Fruit fly (Drosophila melanogaster) whole organism, embryonic: ENCODE data around the gene CG17190.

Experiments used
- ATbp ChIP-seq: fragments of 200-800 bp; sonication (Bioruptor generic); optimal IDR thresholded peaks from 2 replicates; lab custom pipeline; 2017; ENCODE audit warnings: missing biosample characterization, mild to moderate bottlenecking, missing genetic modification characterization, missing genetic modification reagents
- B-H1 ChIP-seq: fragments of 200-800 bp; sonication (Bioruptor generic); IDR thresholded peaks from 3 replicates; pipeline ENCODE4 v1.3.6; 2022; ENCODE audit warnings: missing biosample characterization, missing genetic modification characterization
- CG10209 ChIP-seq: fragments of 200-800 bp; sonication (Bioruptor generic); optimal IDR thresholded peaks from 3 replicates; lab custom pipeline; 2017; ENCODE audit warnings: missing biosample characterization, mild to moderate bottlenecking, missing genetic modification characterization, missing genetic modification reagents
- CG11560 ChIP-seq: fragments of 200-800 bp; sonication (Bioruptor generic); IDR thresholded peaks from 3 replicates; pipeline ENCODE4 v1.3.6; 2022; ENCODE audit warnings: missing biosample characterization, missing genetic modification characterization
- CG11695 ChIP-seq: fragments of 200-800 bp; sonication (Bioruptor generic); IDR thresholded peaks from 3 replicates; pipeline ENCODE4 v1.3.6; 2022; ENCODE audit warnings: missing biosample characterization, missing genetic modification characterization
- CG11696 ChIP-seq: fragments of 200-800 bp; sonication (Bioruptor generic); IDR thresholded peaks from 2 replicates; pipeline ENCODE4 v1.3.6; 2022; ENCODE audit warnings: missing biosample characterization, missing genetic modification characterization
- CG12236 ChIP-seq: fragments of 200-800 bp; sonication (Bioruptor generic); optimal IDR thresholded peaks from 2 replicates; lab custom pipeline; 2016; ENCODE audit warnings: missing biosample characterization, missing genetic modification characterization
- CG12659 ChIP-seq: fragments of 200-800 bp; sonication (Bioruptor generic); optimal IDR thresholded peaks from 3 replicates; lab custom pipeline; 2017; ENCODE audit warnings: mild to moderate bottlenecking, missing biosample characterization, missing genetic modification reagents, missing genetic modification characterization
- CG15073 ChIP-seq: fragments of 200-800 bp; sonication (Bioruptor generic); optimal IDR thresholded peaks from 2 replicates; lab custom pipeline; 2016; ENCODE audit warnings: missing biosample characterization, missing genetic modification characterization
- CG15269 ChIP-seq: fragments of 200-800 bp; sonication (Bioruptor generic); optimal IDR thresholded peaks from 2 replicates; lab custom pipeline; 2018; ENCODE audit warnings: missing biosample characterization, mild to moderate bottlenecking, missing genetic modification characterization, moderate library complexity
- CG4328 ChIP-seq: fragments of 200-800 bp; sonication (Bioruptor generic); optimal IDR thresholded peaks from 3 replicates; lab custom pipeline; 2017; ENCODE audit warnings: missing biosample characterization, missing genetic modification reagents, missing genetic modification characterization
- CG6254 ChIP-seq: fragments of 200-800 bp; sonication (Bioruptor generic); optimal IDR thresholded peaks from 3 replicates; lab custom pipeline; 2017; ENCODE audit warnings: mild to moderate bottlenecking, missing biosample characterization, missing genetic modification reagents, missing genetic modification characterization
- CG6765 ChIP-seq: fragments of 200-800 bp; sonication (Bioruptor generic); optimal IDR thresholded peaks from 3 replicates; lab custom pipeline; 2017; ENCODE audit warnings: missing biosample characterization, mild to moderate bottlenecking, missing genetic modification characterization
- CG6813 ChIP-seq: fragments of 200-800 bp; sonication (Bioruptor generic); optimal IDR thresholded peaks from 2 replicates; lab custom pipeline; 2017; ENCODE audit warnings: missing biosample characterization, missing genetic modification characterization, mild to moderate bottlenecking, moderate library complexity, missing genetic modification reagents
- CG7556 ChIP-seq: fragments of 200-800 bp; sonication (Bioruptor generic); optimal IDR thresholded peaks from 2 replicates; lab custom pipeline; 2017; ENCODE audit warnings: missing biosample characterization, mild to moderate bottlenecking, missing genetic modification characterization
- CG8944 ChIP-seq: fragments of 200-800 bp; sonication (Bioruptor generic); optimal IDR thresholded peaks from 3 replicates; lab custom pipeline; 2016; ENCODE audit warnings: missing biosample characterization, missing genetic modification characterization
- GATAe ChIP-seq: fragments of 200-800 bp; sonication (Bioruptor generic); conservative IDR thresholded peaks from 2 replicates; pipeline ENCODE4 v1.3.6; 2022; ENCODE audit warnings: missing biosample characterization, missing genetic modification characterization
- HLH54F ChIP-seq: fragments of 200-800 bp; sonication (Bioruptor generic); optimal IDR thresholded peaks from 3 replicates; lab custom pipeline; 2016; ENCODE audit warnings: missing biosample characterization, missing genetic modification characterization
- Hand ChIP-seq: fragments of 200-800 bp; sonication (Bioruptor generic); optimal IDR thresholded peaks from 2 replicates; lab custom pipeline; 2017; ENCODE audit warnings: mild to moderate bottlenecking, missing biosample characterization, missing genetic modification reagents, missing genetic modification characterization
- Hr51 ChIP-seq, 2 experiments: fragments of 200-800 bp; sonication (Bioruptor generic); optimal IDR thresholded peaks; 2 replicates in 1 of 2; 3 replicates in 1 of 2; lab custom pipeline; 2016 to 2018; ENCODE audit warnings: missing biosample characterization in 2 of 2, missing genetic modification characterization in 2 of 2, mild to moderate bottlenecking in 1 of 2, moderate library complexity in 1 of 2
- Jarid2 ChIP-seq: fragments of 200-800 bp; sonication (Bioruptor generic); optimal IDR thresholded peaks from 3 replicates; lab custom pipeline; 2017; ENCODE audit warnings: mild to moderate bottlenecking, missing biosample characterization, missing genetic modification reagents, missing genetic modification characterization
- Kr ChIP-seq: fragments of 200-800 bp; sonication (Bioruptor generic); optimal IDR thresholded peaks from 2 replicates; lab custom pipeline; 2017; ENCODE audit warnings: missing biosample characterization, mild to moderate bottlenecking, missing genetic modification characterization
- Meics ChIP-seq: fragments of 200-800 bp; sonication (Bioruptor generic); optimal IDR thresholded peaks from 2 replicates; lab custom pipeline; 2017; ENCODE audit warnings: missing biosample characterization, mild to moderate bottlenecking, missing genetic modification characterization
- Myb ChIP-seq: fragments of 200-800 bp; sonication (Bioruptor generic); optimal IDR thresholded peaks from 2 replicates; lab custom pipeline; 2016; ENCODE audit warnings: missing biosample characterization, missing genetic modification characterization
- NC2α ChIP-seq: fragments of 200-800 bp; sonication (Bioruptor generic); optimal IDR thresholded peaks from 2 replicates; lab custom pipeline; 2016; ENCODE audit warnings: missing biosample characterization, missing genetic modification characterization
- Nf-YA ChIP-seq: fragments of 200-800 bp; sonication (Bioruptor generic); IDR thresholded peaks from 2 replicates; pipeline ENCODE4 v1.3.6; 2022; ENCODE audit warnings: missing biosample characterization, missing genetic modification characterization
- Scr ChIP-seq: fragments of 200-800 bp; sonication (Bioruptor generic); IDR thresholded peaks from 2 replicates; pipeline ENCODE4 v1.3.6; 2022; ENCODE audit warnings: missing biosample characterization, missing genetic modification characterization; ENCODE audit not compliant: partially characterized antibody
- Sry-β ChIP-seq: fragments of 200-800 bp; sonication (Bioruptor generic); optimal IDR thresholded peaks from 2 replicates; lab custom pipeline; 2018; ENCODE audit warnings: missing biosample characterization, mild to moderate bottlenecking, missing genetic modification characterization, moderate library complexity
- ase ChIP-seq: fragments of 200-800 bp; sonication (Bioruptor generic); IDR thresholded peaks from 3 replicates; pipeline ENCODE4 v1.3.6; 2022; ENCODE audit warnings: missing biosample characterization, missing genetic modification characterization
- bowl ChIP-seq: fragments of 200-800 bp; sonication (Bioruptor generic); IDR thresholded peaks from 2 replicates; pipeline ENCODE4 v1.3.6; 2022; ENCODE audit warnings: missing biosample characterization, missing genetic modification characterization
- br ChIP-seq: fragments of >200 bp; optimal IDR thresholded peaks from 2 replicates; lab custom pipeline; 2017
- cas ChIP-seq: fragments of 200-800 bp; sonication (Bioruptor generic); IDR thresholded peaks from 2 replicates; pipeline ENCODE4 v1.3.6; 2022; ENCODE audit warnings: missing biosample characterization, missing genetic modification characterization
- cg ChIP-seq: fragments of 200-800 bp; sonication (Bioruptor generic); optimal IDR thresholded peaks from 3 replicates; lab custom pipeline; 2019; ENCODE audit warnings: missing biosample characterization, mild to moderate bottlenecking, missing genetic modification characterization, moderate library complexity
- chm ChIP-seq: fragments of 200-800 bp; sonication (Bioruptor generic); IDR thresholded peaks from 2 replicates; pipeline ENCODE4 v1.3.6; 2022; ENCODE audit warnings: missing biosample characterization, missing genetic modification characterization
- ci ChIP-seq: fragments of 200-800 bp; sonication (Bioruptor generic); IDR thresholded peaks from 3 replicates; pipeline ENCODE4 v1.3.6; 2022; ENCODE audit warnings: missing biosample characterization, missing genetic modification characterization
- ewg ChIP-seq: fragments of 200-800 bp; sonication (Bioruptor generic); optimal IDR thresholded peaks from 3 replicates; lab custom pipeline; 2017; ENCODE audit warnings: mild to moderate bottlenecking, missing biosample characterization, missing genetic modification reagents, missing genetic modification characterization
- gsb-n ChIP-seq: fragments of 200-800 bp; sonication (Bioruptor generic); optimal IDR thresholded peaks from 3 replicates; lab custom pipeline; 2018; ENCODE audit warnings: missing biosample characterization, mild to moderate bottlenecking, missing genetic modification characterization
- h ChIP-seq: fragments of >200 bp; optimal IDR thresholded peaks from 2 replicates; lab custom pipeline; 2017
- ham ChIP-seq: fragments of 200-800 bp; sonication (Bioruptor generic); IDR thresholded peaks from 2 replicates; pipeline ENCODE4 v1.3.6; 2022; ENCODE audit warnings: missing biosample characterization, missing genetic modification characterization
- lilli ChIP-seq: fragments of 200-800 bp; sonication (Bioruptor generic); optimal IDR thresholded peaks from 3 replicates; lab custom pipeline; 2016; ENCODE audit warnings: missing biosample characterization, missing genetic modification characterization
- lmd ChIP-seq: fragments of 200-800 bp; sonication (Bioruptor generic); IDR thresholded peaks from 2 replicates; pipeline ENCODE4 v1.3.6; 2022; ENCODE audit warnings: missing biosample characterization, missing genetic modification characterization
- oc ChIP-seq: fragments of 200-800 bp; sonication (Bioruptor generic); optimal IDR thresholded peaks from 2 replicates; lab custom pipeline; 2018; ENCODE audit warnings: missing biosample characterization, mild to moderate bottlenecking, missing genetic modification characterization, moderate library complexity
- pho ChIP-seq: fragments of 200-800 bp; sonication (Bioruptor generic); optimal IDR thresholded peaks from 2 replicates; lab custom pipeline; 2016; ENCODE audit warnings: missing biosample characterization, missing genetic modification characterization
- pros ChIP-seq: fragments of 200-800 bp; sonication (Bioruptor generic); optimal IDR thresholded peaks from 3 replicates; lab custom pipeline; 2019; ENCODE audit warnings: missing biosample characterization, mild to moderate bottlenecking, missing genetic modification characterization, moderate library complexity
- ro ChIP-seq: fragments of 200-800 bp; sonication (Bioruptor generic); IDR thresholded peaks from 2 replicates; pipeline ENCODE4 v1.3.6; 2022; ENCODE audit warnings: missing biosample characterization, missing genetic modification characterization
- sob ChIP-seq: fragments of 200-800 bp; sonication (Bioruptor generic); IDR thresholded peaks from 2 replicates; pipeline ENCODE4 v1.3.6; 2022; ENCODE audit warnings: missing biosample characterization, missing genetic modification characterization
- tna ChIP-seq: fragments of 200-800 bp; sonication (Bioruptor generic); IDR thresholded peaks from 2 replicates; pipeline ENCODE4 v1.3.6; 2022; ENCODE audit warnings: missing biosample characterization, missing genetic modification characterization; ENCODE audit not compliant: partially characterized antibody
- ttk ChIP-seq: fragments of 200-800 bp; sonication (Bioruptor generic); IDR thresholded peaks from 2 replicates; pipeline ENCODE4 v2.1.2; 2022; ENCODE audit warnings: missing biosample characterization, missing genetic modification characterization
- tx ChIP-seq: fragments of 200-800 bp; sonication (Bioruptor generic); optimal IDR thresholded peaks from 2 replicates; lab custom pipeline; 2016; ENCODE audit warnings: missing biosample characterization, missing genetic modification characterization
- vfl ChIP-seq: fragments of 200-800 bp; sonication (Bioruptor generic); optimal IDR thresholded peaks from 2 replicates; lab custom pipeline; 2016; ENCODE audit warnings: missing biosample characterization, missing genetic modification characterization

The CG17190 gene

DNA sequence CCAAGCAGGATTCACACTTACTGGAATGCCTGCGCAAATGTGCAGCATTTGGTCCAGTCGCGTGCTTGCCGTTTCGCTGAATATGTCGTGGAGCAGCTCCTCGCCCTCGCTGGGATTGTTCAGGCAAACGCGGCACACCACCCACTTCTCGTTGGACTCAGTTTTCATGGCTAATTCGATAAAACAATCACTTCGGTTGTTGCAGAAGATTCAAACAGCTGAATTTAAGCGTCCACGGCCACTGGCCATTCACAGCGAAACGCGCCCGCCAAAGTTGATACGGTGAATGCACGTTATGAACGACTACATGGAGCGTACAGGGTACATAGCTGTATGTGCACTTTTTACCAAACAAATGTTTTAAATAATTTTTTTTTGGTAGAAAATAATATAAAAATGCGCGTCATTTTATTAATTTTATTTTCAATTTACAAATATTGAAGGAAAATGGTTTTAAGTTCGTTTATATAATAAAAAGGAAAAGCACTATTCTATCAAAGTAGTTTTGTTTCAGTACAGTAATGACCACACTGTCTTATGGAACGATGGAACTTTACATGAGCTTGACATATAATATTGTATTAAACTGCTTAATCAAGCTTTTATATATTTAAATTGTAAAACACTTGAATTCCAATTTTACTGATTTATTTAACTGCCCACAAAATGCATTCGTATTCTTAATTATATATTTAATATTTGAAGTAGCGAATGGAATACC is 17.9 kb upstream of the CG17190 start, which contains the start of gene trem (continued):
- TF ChIP-seq Scr = peak; percentile 17; the same call in 1 of the 2 replicates
- TF ChIP-seq CG11695 (GFP tag; lab: Robert Waterston, UW) = peak; percentile 49; the same call in 1 of the 3 replicates
- no peak for TF ChIP-seq gsb-n
- TF ChIP-seq Hand = no peak
- peak; percentile 59; the same call in 1 of the 2 replicates for TF ChIP-seq GATAe (GFP tag; lab: Robert Waterston, UW)
- no peak for TF ChIP-seq CG6254 (GFP tag; lab: Kevin White, UChicago)
- TF ChIP-seq oc (tag; lab: Kevin White, UChicago) = no peak
- no peak for TF ChIP-seq h (lab: Kevin White, UChicago)
- no peak; the same call in 2 of the 3 replicates for TF ChIP-seq B-H1 (GFP tag; lab: Robert Waterston, UW)
- no peak for TF ChIP-seq CG12236 (GFP tag; lab: Kevin White, UChicago)
- TF ChIP-seq tx (GFP tag; lab: Kevin White, UChicago) = no peak
- TF ChIP-seq lmd = peak; percentile 71
- no peak for TF ChIP-seq vfl (GFP tag; lab: Kevin White, UChicago)
- peak; percentile 46; the same call in 1 of the 2 replicates for TF ChIP-seq sob
- TF ChIP-seq cg (GFP tag; lab: Kevin White, UChicago) = no peak
- TF ChIP-seq CG11696 = no peak
- TF ChIP-seq Hr51 (GFP tag; optimal IDR thresholded peaks at IDR 0.05; lab: Kevin White, UChicago) = peak; percentile 12 to 74
- TF ChIP-seq bowl = no peak
- TF ChIP-seq CG11560 (tag; lab: Robert Waterston, UW) = peak; percentile 61; the same call in 2 of the 3 replicates
- no peak for TF ChIP-seq Nf-YA (GFP tag; lab: Robert Waterston, UW)
- TF ChIP-seq Myb = peak; percentile 10
- no peak for TF ChIP-seq chm
- TF ChIP-seq ase (GFP tag; lab: Robert Waterston, UW) = peak; percentile 43; the same call in 2 of the 3 replicates
- peak; percentile 31 for TF ChIP-seq CG8944 (GFP tag; lab: Kevin White, UChicago)
- peak; percentile 71 for TF ChIP-seq CG4328 (GFP tag; lab: Kevin White, UChicago)
- TF ChIP-seq lilli (GFP tag; lab: Kevin White, UChicago) = peak; percentile 66
- TF ChIP-seq ham = no peak
- no peak for TF ChIP-seq ATbp
- peak; percentile 20; the same call in 1 of the 3 replicates for TF ChIP-seq ci (GFP tag; lab: Robert Waterston, UW)
- TF ChIP-seq HLH54F = peak; percentile 54
- TF ChIP-seq CG6813 (GFP tag; lab: Kevin White, UChicago) = no peak
- no peak for TF ChIP-seq br (lab: Kevin White, UChicago)
- no peak for TF ChIP-seq Kr
- TF ChIP-seq pros (GFP tag; lab: Kevin White, UChicago) = no peak
- peak; percentile 80 for TF ChIP-seq CG12659 (GFP tag; lab: Kevin White, UChicago)
- peak; percentile 71 for TF ChIP-seq pho (GFP tag; lab: Kevin White, UChicago)
- no peak for TF ChIP-seq tna (GFP tag; lab: Robert Waterston, UW)
- TF ChIP-seq Jarid2 (GFP tag; lab: Kevin White, UChicago) = no peak
- peak; percentile 19 for TF ChIP-seq CG6765 (GFP tag; lab: Kevin White, UChicago)
- no peak for TF ChIP-seq Sry-β (GFP tag; lab: Kevin White, UChicago)
- TF ChIP-seq NC2α (GFP tag; lab: Kevin White, UChicago) = no peak
- TF ChIP-seq CG10209 (GFP tag; lab: Kevin White, UChicago) = peak; percentile 70
- TF ChIP-seq CG15269 (tag; lab: Kevin White, UChicago) = no peak
- no peak for TF ChIP-seq CG15073
- peak; percentile 82 for TF ChIP-seq CG7556 (GFP tag; lab: Kevin White, UChicago)
- peak; percentile 81 for TF ChIP-seq Meics
- no peak for TF ChIP-seq ro (GFP tag; lab: Robert Waterston, UW)
- TF ChIP-seq cas (GFP tag; lab: Robert Waterston, UW) = no peak
- TF ChIP-seq ewg = peak; percentile 52
- TF ChIP-seq ttk (GFP tag; lab: Robert Waterston, UW) = peak; percentile 50; the same call in 1 of the 2 replicates
